Worm (Caenorhabditis elegans): Measurements from ENCODE around the gene T05C12.4.

- TF ChIP-seq ama-1 (optimal IDR thresholded peaks at IDR 0.05) (no peak), hmg-4 (GFP tag; optimal IDR thresholded peaks at IDR 0.05) (no peak), aly-1 (tag; optimal IDR thresholded peaks at IDR 0.05) (no peak), tbx-11 (GFP tag; IDR thresholded peaks at IDR 0.05) (no peak), tbx-37 (GFP tag; conservative IDR thresholded peaks at IDR 0.05) (no peak), flt-1 (GFP tag; IDR thresholded peaks at IDR 0.05) (no peak), F13C5.2 (tag; optimal IDR thresholded peaks at IDR 0.05) (no peak), ceh-13 (GFP tag; optimal IDR thresholded peaks at IDR 0.05) (no peak), pes-1 (GFP tag; IDR thresholded peaks at IDR 0.05) (no peak), sea-1 (GFP tag; conservative IDR thresholded peaks at IDR 0.05) (no peak), ets-7 (tag; optimal IDR thresholded peaks at IDR 0.05) (no peak), scrt-1 (GFP tag; IDR thresholded peaks at IDR 0.05) (no peak), ceh-36 (tag; optimal IDR thresholded peaks at IDR 0.05) (no peak)
Observed at ce11 chrII:8156845-8157373, 23.3 kb downstream of the T05C12.4 start, which contains the start of the genes tub-1 and tmem-138.

Measured in whole organism, early embryonic.